ENCODE assay signal across 4 worm cellular contexts in genomic region chrV:15505068-15505467, ce11.
TF ChIP-seq lines count a peak whose summit lies in the region.

No protein-coding gene starts in this region.

TF ChIP-seq in whole organism, L2 larva, 48 proteins besides CTCF, POLR2A, EP300 and RAD21 (continued from another document):
- TF ChIP-seq unc-62 (GFP tag; optimal IDR thresholded peaks at IDR 0.05; lab: Kevin White, UChicago) (no peak), sma-3 (GFP tag; optimal IDR thresholded peaks at IDR 0.05; lab: Kevin White, UChicago) (peak; percentile 48), nhr-25 (tag; optimal IDR thresholded peaks at IDR 0.05; lab: Kevin White, UChicago) (no peak)

TF ChIP-seq in whole organism, L4 larva, 104 proteins besides CTCF, POLR2A, EP300 and RAD21 (continued from another document and continues in another):
- TF ChIP-seq hmg-1.1 (GFP tag; IDR thresholded peaks at IDR 0.05; lab: Robert Waterston, UW) (peak; percentile 48; the same call in 1 of the 2 replicates), ceh-82 (tag; optimal IDR thresholded peaks at IDR 0.05; lab: Kevin White, UChicago) (no peak), unc-39 (tag; optimal IDR thresholded peaks at IDR 0.05; lab: Kevin White, UChicago) (no peak), zip-11 (GFP tag; IDR thresholded peaks at IDR 0.05; lab: Robert Waterston, UW) (no peak), nhr-25 (tag; optimal IDR thresholded peaks at IDR 0.05; lab: Kevin White, UChicago; ENCODE audit: borderline replicate concordance, insufficient read depth) (no peak), daf-16 (GFP tag; optimal IDR thresholded peaks at IDR 0.05; lab: Kevin White, UChicago) (peak; percentile 2 to 65), daf-16 (tag; optimal IDR thresholded peaks at IDR 0.05; lab: Kevin White, UChicago) (peak; percentile 44), lin-39 (tag; optimal IDR thresholded peaks at IDR 0.05; lab: Kevin White, UChicago) (no peak), rbr-2 (tag; optimal IDR thresholded peaks at IDR 0.05; lab: Kevin White, UChicago) (peak; percentile 55), nhr-76 (tag; optimal IDR thresholded peaks at IDR 0.05; lab: Kevin White, UChicago) (no peak), ctbp-1 (GFP tag; IDR thresholded peaks at IDR 0.05; lab: Robert Waterston, UW) (peak; percentile 82), zag-1 (tag; optimal IDR thresholded peaks at IDR 0.05; lab: Kevin White, UChicago) (no peak), madf-5 (GFP tag; IDR thresholded peaks at IDR 0.05; lab: Robert Waterston, UW) (0 out of 4 replicates have a peak, but pooled peaks of 1 of the 2 experiments have one; percentile 40), pqm-1 (tag; optimal IDR thresholded peaks at IDR 0.05; lab: Kevin White, UChicago) (no peak), mxl-3 (GFP tag; optimal IDR thresholded peaks at IDR 0.05; lab: Kevin White, UChicago) (no peak), nhr-41 (GFP tag; IDR thresholded peaks at IDR 0.05; lab: Robert Waterston, UW) (no peak), aly-2 (tag; optimal IDR thresholded peaks at IDR 0.05; lab: Kevin White, UChicago) (no peak), nhr-10 (tag; optimal IDR thresholded peaks at IDR 0.05; lab: Kevin White, UChicago) (no peak), unc-130 (GFP tag; optimal IDR thresholded peaks at IDR 0.05; lab: Kevin White, UChicago) (peak; percentile 28), lir-3 (tag; optimal IDR thresholded peaks at IDR 0.05; lab: Kevin White, UChicago) (no peak), lsy-2 (tag; optimal IDR thresholded peaks at IDR 0.05; lab: Kevin White, UChicago) (no peak), T26A8.4 (GFP tag; IDR thresholded peaks at IDR 0.05; lab: Robert Waterston, UW) (peak; percentile 75), dpl-1 (GFP tag; optimal IDR thresholded peaks at IDR 0.05; lab: Kevin White, UChicago) (peak; percentile 16), spr-3 (GFP tag; optimal IDR thresholded peaks at IDR 0.05; lab: Kevin White, UChicago) (no peak), hif-1 (tag; optimal IDR thresholded peaks at IDR 0.05; lab: Kevin White, UChicago) (no peak), F10B5.3 (tag; optimal IDR thresholded peaks at IDR 0.05; lab: Kevin White, UChicago) (no peak), snpc-4 (tag; optimal IDR thresholded peaks at IDR 0.05; lab: Kevin White, UChicago) (no peak), skn-1 (tag; optimal IDR thresholded peaks at IDR 0.05; lab: Kevin White, UChicago) (no peak), F26F4.8 (GFP tag; conservative IDR thresholded peaks at IDR 0.05; lab: Robert Waterston, UW) (0 out of 2 replicates have a peak, but pooled peaks have one; percentile 49), ztf-11 (tag; optimal IDR thresholded peaks at IDR 0.05; lab: Kevin White, UChicago) (no peak), jun-1 (tag; optimal IDR thresholded peaks at IDR 0.05; lab: Kevin White, UChicago) (no peak), ceh-28 (tag; optimal IDR thresholded peaks at IDR 0.05; lab: Kevin White, UChicago) (no peak), R02D3.7 (tag; optimal IDR thresholded peaks at IDR 0.05; lab: Kevin White, UChicago) (no peak), hlh-11 (tag; optimal IDR thresholded peaks at IDR 0.05; lab: Kevin White, UChicago) (peak; percentile 41), nhr-102 (tag; optimal IDR thresholded peaks at IDR 0.05; lab: Kevin White, UChicago) (peak; percentile 26), T20F7.1 (GFP tag; optimal IDR thresholded peaks at IDR 0.05; lab: Kevin White, UChicago) (no peak), daf-19 (GFP tag; conservative IDR thresholded peaks at IDR 0.05; lab: Robert Waterston, UW) (no peak), egl-43 (GFP tag; IDR thresholded peaks at IDR 0.05; lab: Robert Waterston, UW) (peak; percentile 81), lin-29 (GFP tag; IDR thresholded peaks at IDR 0.05; lab: Robert Waterston, UW) (no peak), ceh-20 (GFP tag; IDR thresholded peaks at IDR 0.05; lab: Robert Waterston, UW) (peak; percentile 68), D1046.2 (GFP tag; IDR thresholded peaks at IDR 0.05; lab: Robert Waterston, UW) (peak; percentile 85; the same call in 1 of the 2 replicates), unc-62 (GFP tag; optimal IDR thresholded peaks at IDR 0.05 in 1 of 2; lab: Kevin White, UChicago) (no peak), unc-62 (tag; optimal IDR thresholded peaks at IDR 0.05; lab: Kevin White, UChicago) (no peak)

TF ChIP-seq in whole organism, late embryonic, 69 proteins besides CTCF, POLR2A, EP300 and RAD21 (continued from another document):
- TF ChIP-seq gmeb-2 (tag; optimal IDR thresholded peaks at IDR 0.05; lab: Kevin White, UChicago) (peak; percentile 41), F13H6.1 (tag; optimal IDR thresholded peaks at IDR 0.05; lab: Kevin White, UChicago) (no peak), ceh-14 (tag; optimal IDR thresholded peaks at IDR 0.05; lab: Kevin White, UChicago) (peak; percentile 12), unc-3 (GFP tag; conservative IDR thresholded peaks at IDR 0.05; lab: Robert Waterston, UW) (no peak), unc-3 (tag; optimal IDR thresholded peaks at IDR 0.05; lab: Kevin White, UChicago) (no peak), dve-1 (tag; optimal IDR thresholded peaks at IDR 0.05; lab: Kevin White, UChicago) (peak; percentile 2), pat-9 (tag; optimal IDR thresholded peaks at IDR 0.05; lab: Kevin White, UChicago) (peak; percentile 56), dmd-4 (tag; optimal IDR thresholded peaks at IDR 0.05; lab: Kevin White, UChicago; ENCODE audit: borderline replicate concordance) (no peak), ceh-45 (GFP tag; IDR thresholded peaks at IDR 0.05; lab: Robert Waterston, UW) (peak; percentile 61; the same call in 1 of the 2 replicates), tbx-2 (tag; optimal IDR thresholded peaks at IDR 0.05; lab: Kevin White, UChicago) (peak; percentile 38), ahr-1 (tag; optimal IDR thresholded peaks at IDR 0.05; lab: Kevin White, UChicago) (no peak), ceh-6 (GFP tag; optimal IDR thresholded peaks at IDR 0.05; lab: Kevin White, UChicago) (peak; percentile 11), nhr-232 (tag; optimal IDR thresholded peaks at IDR 0.05; lab: Kevin White, UChicago) (peak; percentile 42), ama-1 (optimal IDR thresholded peaks at IDR 0.05; lab: Kevin White, UChicago) (no peak)
TF ChIP-seq in whole organism, late embryonic: peak in this region for 21.

TF ChIP-seq in whole organism, mixed stage, embryonic, 35 proteins besides CTCF, POLR2A, EP300 and RAD21 (continued from another document):
- peak; percentile 72 for TF ChIP-seq cnd-1 (tag; optimal IDR thresholded peaks at IDR 0.05; lab: Kevin White, UChicago)
- TF ChIP-seq unc-39 (tag; optimal IDR thresholded peaks at IDR 0.05; lab: Kevin White, UChicago), result no peak
- no peak for TF ChIP-seq blmp-1 (tag; optimal IDR thresholded peaks at IDR 0.05; lab: Kevin White, UChicago)
- no peak for TF ChIP-seq tbx-8 (GFP tag; optimal IDR thresholded peaks at IDR 0.05; lab: Kevin White, UChicago)
- TF ChIP-seq nhr-76 (tag; optimal IDR thresholded peaks at IDR 0.05; lab: Kevin White, UChicago), result no peak
